Fruit fly (Drosophila melanogaster) Kc167 (cell line): ENCODE results near the gene dati.

Source experiments
- Sin3A ChIP-seq: fragments of >200 bp; optimal IDR thresholded peaks from 2 replicates; lab custom pipeline; 2018; ENCODE audit warnings: missing external identifiers
- insv ChIP-seq: fragments of >200 bp; optimal IDR thresholded peaks from 3 replicates; lab custom pipeline; 2018; ENCODE audit warnings: missing external identifiers

- TF ChIP-seq insv (lab: Kevin White, UChicago), result no peak
- TF ChIP-seq Sin3A (lab: Kevin White, UChicago), result no peak
Measured at dm6 chr4:388784-389313, 6.6 kb downstream of the dati start.
